Worm (Caenorhabditis elegans) whole organism, early embryonic: ENCODE measurements around the gene F59B2.14.

Source experiments
- B0310.2 ChIP-seq: sonication (generic microtip); optimal IDR thresholded peaks from 2 replicates; lab custom pipeline; 2016; ENCODE audit warnings: mild to moderate bottlenecking, missing genetic modification characterization, missing compliant biosample characterization
- F13C5.2 ChIP-seq: sonication (generic microtip); optimal IDR thresholded peaks from 2 replicates; lab custom pipeline; 2017; ENCODE audit warnings: mild to moderate bottlenecking, missing genetic modification characterization, inconsistent platforms, missing compliant biosample characterization
- aly-1 ChIP-seq: sonication (generic microtip); optimal IDR thresholded peaks from 2 replicates; lab custom pipeline; 2016; ENCODE audit warnings: missing genetic modification characterization, missing compliant biosample characterization
- ama-1 ChIP-seq: fragments of 150-350 bp; optimal IDR thresholded peaks from 2 replicates; lab custom pipeline; 2014
- ceh-13 ChIP-seq: fragments of 200-800 bp; sonication (Bioruptor generic); optimal IDR thresholded peaks from 2 replicates; lab custom pipeline; 2018; ENCODE audit warnings: mild to moderate bottlenecking, missing genetic modification characterization, missing compliant biosample characterization
- ceh-36 ChIP-seq: sonication (generic microtip); optimal IDR thresholded peaks from 2 replicates; lab custom pipeline; 2016; ENCODE audit warnings: missing genetic modification characterization, inconsistent platforms, missing compliant biosample characterization
- ets-7 ChIP-seq: sonication (generic microtip); optimal IDR thresholded peaks from 2 replicates; lab custom pipeline; 2016; ENCODE audit warnings: missing genotype, missing genetic modification characterization, missing compliant biosample characterization
- flt-1 ChIP-seq: fragments of 200-800 bp; sonication (Bioruptor generic); IDR thresholded peaks from 2 replicates; pipeline ENCODE4 v1.3.6; 2022; ENCODE audit warnings: missing genetic modification characterization, missing compliant biosample characterization
- hmbx-1 ChIP-seq: sonication (generic microtip); optimal IDR thresholded peaks from 2 replicates; lab custom pipeline; 2016; ENCODE audit warnings: mild to moderate bottlenecking, missing genetic modification characterization, missing compliant biosample characterization
- hmg-4 ChIP-seq: fragments of 200-800 bp; sonication (Bioruptor generic); optimal IDR thresholded peaks from 2 replicates; lab custom pipeline; 2018; ENCODE audit warnings: mild to moderate bottlenecking, missing genetic modification characterization, missing compliant biosample characterization
- hnd-1 ChIP-seq: sonication (generic microtip); optimal IDR thresholded peaks from 2 replicates; lab custom pipeline; 2016; ENCODE audit warnings: missing genetic modification characterization, missing compliant biosample characterization
- pes-1 ChIP-seq: fragments of 200-800 bp; sonication (Bioruptor generic); IDR thresholded peaks from 2 replicates; pipeline ENCODE4 v1.3.6; 2022; ENCODE audit warnings: missing genetic modification reagents, missing genetic modification characterization, missing compliant biosample characterization
- scrt-1 ChIP-seq: fragments of 200-800 bp; sonication (Bioruptor generic); IDR thresholded peaks from 2 replicates; pipeline ENCODE4 v1.3.6; 2022; ENCODE audit warnings: missing genetic modification characterization, missing compliant biosample characterization
- sea-1 ChIP-seq: fragments of 200-800 bp; sonication (Bioruptor generic); conservative IDR thresholded peaks from 2 replicates; pipeline ENCODE4 v1.3.6; 2022; ENCODE audit warnings: missing genetic modification characterization, missing compliant biosample characterization
- tbx-11 ChIP-seq: fragments of 200-800 bp; sonication (Bioruptor generic); IDR thresholded peaks from 2 replicates; pipeline ENCODE4 v1.3.6; 2022; ENCODE audit warnings: missing genetic modification characterization, missing compliant biosample characterization
- tbx-37 ChIP-seq: fragments of 200-800 bp; sonication (Bioruptor generic); conservative IDR thresholded peaks from 2 replicates; pipeline ENCODE4 v1.3.6; 2022; ENCODE audit warnings: missing genetic modification reagents, missing genetic modification characterization, missing compliant biosample characterization
- tra-4 ChIP-seq: sonication (generic microtip); optimal IDR thresholded peaks from 2 replicates; lab custom pipeline; 2017; ENCODE audit warnings: missing genetic modification characterization, missing compliant biosample characterization

Gene F59B2.14

ce11 chrIII:8986872-8987271 lies 35.6 kb downstream of the F59B2.14 start:
- TF ChIP-seq ama-1 (no peak), aly-1 (tag; lab: Kevin White, UChicago) (no peak), ceh-36 (tag; lab: Kevin White, UChicago) (no peak)

- TF ChIP-seq ceh-36 (tag; lab: Kevin White, UChicago) (no peak), F13C5.2 (tag; lab: Kevin White, UChicago) (no peak), flt-1 (GFP tag; lab: Robert Waterston, UW) (no peak), ets-7 (tag; lab: Kevin White, UChicago) (no peak), pes-1 (GFP tag; lab: Robert Waterston, UW) (no peak), scrt-1 (GFP tag; lab: Robert Waterston, UW) (no peak), hnd-1 (tag; lab: Kevin White, UChicago) (no peak), sea-1 (no peak), ama-1 (no peak), ceh-13 (GFP tag; lab: Kevin White, UChicago) (no peak), tbx-37 (GFP tag; lab: Robert Waterston, UW) (no peak), B0310.2 (tag; lab: Kevin White, UChicago) (no peak), aly-1 (tag; lab: Kevin White, UChicago) (no peak), tra-4 (tag; lab: Kevin White, UChicago) (no peak)
These were observed 36.5 kb downstream of the F59B2.14 start for ce11 chrIII:8985965-8986364.

ce11 chrIII:8985461-8985860 lies 37.0 kb downstream of the F59B2.14 start:
- TF ChIP-seq tbx-37 (GFP tag; lab: Robert Waterston, UW) (no peak), ama-1 (no peak), B0310.2 (tag; lab: Kevin White, UChicago) (no peak), ceh-36 (tag; lab: Kevin White, UChicago) (no peak), sea-1 (no peak), hmbx-1 (tag; lab: Kevin White, UChicago) (no peak), ceh-13 (GFP tag; lab: Kevin White, UChicago) (no peak), hnd-1 (tag; lab: Kevin White, UChicago) (no peak), scrt-1 (GFP tag; lab: Robert Waterston, UW) (no peak), tbx-11 (no peak), aly-1 (tag; lab: Kevin White, UChicago) (no peak), hmg-4 (no peak), F13C5.2 (tag; lab: Kevin White, UChicago) (no peak), ets-7 (tag; lab: Kevin White, UChicago) (no peak), pes-1 (GFP tag; lab: Robert Waterston, UW) (no peak)

- TF ChIP-seq flt-1 (GFP tag; lab: Robert Waterston, UW) (no peak), tra-4 (tag; lab: Kevin White, UChicago) (no peak), scrt-1 (GFP tag; lab: Robert Waterston, UW) (no peak), ets-7 (tag; lab: Kevin White, UChicago) (no peak), tbx-37 (GFP tag; lab: Robert Waterston, UW) (no peak), F13C5.2 (tag; lab: Kevin White, UChicago) (no peak), hmbx-1 (tag; lab: Kevin White, UChicago) (no peak), hnd-1 (tag; lab: Kevin White, UChicago) (no peak), hmg-4 (no peak)
These were observed 37.5 kb downstream of the F59B2.14 start for ce11 chrIII:8984960-8985359.

- TF ChIP-seq ets-7 (tag; lab: Kevin White, UChicago) (no peak), ceh-36 (tag; lab: Kevin White, UChicago) (no peak), tra-4 (tag; lab: Kevin White, UChicago) (no peak), ceh-13 (GFP tag; lab: Kevin White, UChicago) (no peak), tbx-11 (no peak), pes-1 (GFP tag; lab: Robert Waterston, UW) (no peak), hmbx-1 (tag; lab: Kevin White, UChicago) (no peak), scrt-1 (GFP tag; lab: Robert Waterston, UW) (no peak), aly-1 (tag; lab: Kevin White, UChicago) (no peak), flt-1 (GFP tag; lab: Robert Waterston, UW) (no peak), ama-1 (no peak), B0310.2 (tag; lab: Kevin White, UChicago) (no peak), sea-1 (no peak), tbx-37 (GFP tag; lab: Robert Waterston, UW) (no peak)
These were observed 38.0 kb downstream of the F59B2.14 start for ce11 chrIII:8984412-8984811.

- TF ChIP-seq ceh-36 (tag; lab: Kevin White, UChicago) (no peak), tra-4 (tag; lab: Kevin White, UChicago) (no peak), ama-1 (no peak), aly-1 (tag; lab: Kevin White, UChicago) (no peak), sea-1 (no peak), hmg-4 (no peak), hnd-1 (tag; lab: Kevin White, UChicago) (no peak), pes-1 (GFP tag; lab: Robert Waterston, UW) (no peak), tbx-37 (GFP tag; lab: Robert Waterston, UW) (no peak), F13C5.2 (tag; lab: Kevin White, UChicago) (no peak), hmbx-1 (tag; lab: Kevin White, UChicago) (no peak), B0310.2 (tag; lab: Kevin White, UChicago) (no peak), flt-1 (GFP tag; lab: Robert Waterston, UW) (no peak), tbx-11 (no peak), ets-7 (tag; lab: Kevin White, UChicago) (no peak), scrt-1 (GFP tag; lab: Robert Waterston, UW) (no peak), ceh-13 (GFP tag; lab: Kevin White, UChicago) (no peak)
These were observed 38.6 kb downstream of the F59B2.14 start for ce11 chrIII:8983811-8984210.

ce11 chrIII:8983135-8983534 lies 39.3 kb downstream of the F59B2.14 start:
- TF ChIP-seq scrt-1 (GFP tag; lab: Robert Waterston, UW) (no peak), ama-1 (no peak), ets-7 (tag; lab: Kevin White, UChicago) (no peak), pes-1 (GFP tag; lab: Robert Waterston, UW) (no peak), hnd-1 (tag; lab: Kevin White, UChicago) (no peak), hmg-4 (no peak), B0310.2 (tag; lab: Kevin White, UChicago) (no peak), ceh-36 (tag; lab: Kevin White, UChicago) (no peak), aly-1 (tag; lab: Kevin White, UChicago) (no peak)
